Fruit fly (Drosophila melanogaster) whole organism: Measurements from ENCODE around the gene CG5412.

Source experiments
- Dll ChIP-seq: fragments of >200 bp; optimal IDR thresholded peaks from 2 replicates; lab custom pipeline; 2017
- usp ChIP-seq: fragments of >200 bp; optimal IDR thresholded peaks from 2 replicates; lab custom pipeline; 2017; ENCODE audit warnings: missing biosample characterization, missing genetic modification characterization, mixed read lengths

DNA sequence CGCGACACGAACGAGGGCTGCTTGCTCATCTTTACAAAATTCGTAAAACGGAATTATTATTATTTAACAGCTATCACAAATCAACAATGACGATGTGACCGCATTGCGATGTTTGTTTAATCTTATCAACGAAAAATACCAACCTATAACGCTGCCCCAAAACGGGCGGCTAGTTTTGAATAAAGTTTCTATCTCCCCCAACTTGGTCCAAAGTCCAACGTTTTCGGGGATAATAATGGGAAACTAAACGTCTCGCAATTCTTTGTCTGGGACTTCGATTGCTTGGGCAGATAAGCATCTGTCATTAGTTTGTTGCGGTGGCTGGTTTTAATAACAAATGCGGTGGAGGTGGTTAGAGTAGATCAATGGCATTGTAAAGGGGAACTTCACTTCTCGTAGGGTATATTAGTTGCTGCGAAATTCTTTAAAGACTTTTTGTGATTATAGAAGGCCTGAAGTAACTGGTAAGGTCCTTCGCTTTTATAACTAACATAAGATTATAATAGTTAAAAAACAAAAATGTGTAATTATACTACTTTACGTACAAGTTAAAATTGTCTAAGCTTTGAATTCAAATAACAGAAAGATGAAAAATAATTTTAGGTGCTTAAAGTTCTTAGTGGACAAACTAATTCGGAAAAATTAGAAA lies 16.7 kb upstream of the CG5412 start, which contains the start of gene CG15922:
- TF ChIP-seq Dll (lab: Kevin White, UChicago) (no peak), usp (GFP tag; lab: Kevin White, UChicago) (no peak)
